Fruit fly (Drosophila melanogaster): ENCODE measurements around the gene Trpml.

Gene Trpml

DNA sequence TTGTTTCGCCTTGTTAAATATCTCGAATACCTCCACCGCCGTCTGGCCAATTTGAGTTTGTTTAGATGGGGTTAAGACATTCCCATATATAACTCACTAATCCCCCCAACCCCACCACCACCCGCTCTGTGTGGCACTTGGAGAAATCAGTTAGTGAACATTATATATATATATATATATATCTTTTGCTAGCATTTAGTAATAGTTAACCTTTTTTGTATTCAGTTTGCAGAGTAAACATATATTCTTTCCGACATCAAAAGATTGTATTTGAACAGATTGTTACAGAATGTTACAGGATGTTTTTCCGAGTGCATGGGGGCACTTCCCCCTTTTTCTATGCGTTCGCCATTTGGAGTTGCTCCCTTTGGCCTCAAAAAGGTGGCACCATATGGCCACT lies 47.6 kb downstream of the Trpml start (continued):
- TF ChIP-seq croc (GFP tag; conservative IDR thresholded peaks at IDR 0.05) (peak; percentile 32; the same call in 2 of the 3 replicates), CG2712 (tag; optimal IDR thresholded peaks at IDR 0.05) (peak; percentile 70), Kr (GFP tag; optimal IDR thresholded peaks at IDR 0.05) (no peak), Hmr (GFP tag; optimal IDR thresholded peaks at IDR 0.05) (no peak), Trl (optimal IDR thresholded peaks at IDR 0.05) (no peak), Trl (GFP tag; optimal IDR thresholded peaks at IDR 0.05) (no peak), CG6689 (GFP tag; IDR thresholded peaks at IDR 0.05) (peak; percentile 61), az2 (GFP tag; optimal IDR thresholded peaks at IDR 0.05) (peak; percentile 10), CG10543 (GFP tag; optimal IDR thresholded peaks at IDR 0.05) (no peak), crol (GFP tag; IDR thresholded peaks at IDR 0.05) (peak; percentile 18; the same call in 1 of the 2 replicates), Aef1 (GFP tag; IDR thresholded peaks at IDR 0.05) (no peak), CG17568 (GFP tag; optimal IDR thresholded peaks at IDR 0.05) (no peak), CG6765 (GFP tag; optimal IDR thresholded peaks at IDR 0.05) (no peak), row (GFP tag; IDR thresholded peaks at IDR 0.05) (peak; percentile 68), CG13123 (GFP tag; optimal IDR thresholded peaks at IDR 0.05) (no peak), ttk (GFP tag; IDR thresholded peaks at IDR 0.05) (no peak), Nf-YA (GFP tag; IDR thresholded peaks at IDR 0.05) (no peak), gce (GFP tag; IDR thresholded peaks at IDR 0.05) (no peak), Hr51 (GFP tag; optimal IDR thresholded peaks at IDR 0.05) (peak in 1 of 2 experiments; percentile 38), aop (GFP tag; IDR thresholded peaks at IDR 0.05) (no peak), CrebB (tag; optimal IDR thresholded peaks at IDR 0.05) (no peak), dpn (GFP tag; optimal IDR thresholded peaks at IDR 0.05) (no peak), grau (tag; optimal IDR thresholded peaks at IDR 0.05) (peak; percentile 34), CG6854 (GFP tag; optimal IDR thresholded peaks at IDR 0.05) (no peak), ranshi (GFP tag; IDR thresholded peaks at IDR 0.05) (peak; percentile 48; the same call in 1 of the 2 replicates), mirr (GFP tag; optimal IDR thresholded peaks at IDR 0.05) (no peak), tll (GFP tag; optimal IDR thresholded peaks at IDR 0.05) (no peak), CG33213 (GFP tag; optimal IDR thresholded peaks at IDR 0.05) (no peak), sqz (GFP tag; optimal IDR thresholded peaks at IDR 0.05) (peak; percentile 2), Xrp1 (GFP tag; IDR thresholded peaks at IDR 0.05) (peak; percentile 68), bbx (GFP tag; IDR thresholded peaks at IDR 0.05; ENCODE audit: partially characterized antibody) (no peak), CG2875 (GFP tag; optimal IDR thresholded peaks at IDR 0.05) (peak; percentile 41), Sin3A (optimal IDR thresholded peaks at IDR 0.05) (no peak), Oaz (GFP tag; IDR thresholded peaks at IDR 0.05) (no peak), CG11695 (GFP tag; IDR thresholded peaks at IDR 0.05) (0 out of 3 replicates have a peak, but pooled peaks have one; percentile 33), CG2129 (GFP tag; IDR thresholded peaks at IDR 0.05; ENCODE audit: partially characterized antibody) (no peak), chm (GFP tag; IDR thresholded peaks at IDR 0.05) (no peak), CG17328 (GFP tag; IDR thresholded peaks at IDR 0.05) (peak; percentile 39; the same call in 1 of the 2 replicates), D19A (tag; optimal IDR thresholded peaks at IDR 0.05) (peak; percentile 32), vvl (GFP tag; IDR thresholded peaks at IDR 0.05) (peak; percentile 42), CG7987 (GFP tag; optimal IDR thresholded peaks at IDR 0.05) (no peak), CG14441 (GFP tag; IDR thresholded peaks at IDR 0.05) (0 out of 2 replicates have a peak, but pooled peaks have one; percentile 13), YL-1 (GFP tag; optimal IDR thresholded peaks at IDR 0.05) (no peak), Bteb2 (GFP tag; optimal IDR thresholded peaks at IDR 0.05) (no peak), CG15073 (GFP tag; optimal IDR thresholded peaks at IDR 0.05) (no peak), psq (GFP tag; optimal IDR thresholded peaks at IDR 0.05) (no peak), Hr3 (GFP tag; optimal IDR thresholded peaks at IDR 0.05) (peak; percentile 22), da (GFP tag; optimal IDR thresholded peaks at IDR 0.05) (no peak), CG9817 (tag; optimal IDR thresholded peaks at IDR 0.05) (no peak), unpg (GFP tag; optimal IDR thresholded peaks at IDR 0.05) (peak; percentile 47), E2f2 (GFP tag; IDR thresholded peaks at IDR 0.05) (0 out of 2 replicates have a peak, but pooled peaks have one; percentile 21), tap (tag; optimal IDR thresholded peaks at IDR 0.05) (peak; percentile 13)

Measured in whole organism, embryonic.